Fruit fly (Drosophila melanogaster): ENCODE measurements around the gene CG32100.

dm6 chr3L:12227219-12227618 is 40.1 kb upstream of the CG32100 start:
- TF ChIP-seq h (optimal IDR thresholded peaks at IDR 0.05) (no peak), Sin3A (optimal IDR thresholded peaks at IDR 0.05) (no peak), Myc (optimal IDR thresholded peaks at IDR 0.05) (no peak), insv (optimal IDR thresholded peaks at IDR 0.05) (no peak), ttk (optimal IDR thresholded peaks at IDR 0.05) (no peak), psq (optimal IDR thresholded peaks at IDR 0.05) (no peak)

All from Kc167 (cell line).